Worm (Caenorhabditis elegans): Measurements from ENCODE around the gene F26G5.1.

The F26G5.1 gene

DNA sequence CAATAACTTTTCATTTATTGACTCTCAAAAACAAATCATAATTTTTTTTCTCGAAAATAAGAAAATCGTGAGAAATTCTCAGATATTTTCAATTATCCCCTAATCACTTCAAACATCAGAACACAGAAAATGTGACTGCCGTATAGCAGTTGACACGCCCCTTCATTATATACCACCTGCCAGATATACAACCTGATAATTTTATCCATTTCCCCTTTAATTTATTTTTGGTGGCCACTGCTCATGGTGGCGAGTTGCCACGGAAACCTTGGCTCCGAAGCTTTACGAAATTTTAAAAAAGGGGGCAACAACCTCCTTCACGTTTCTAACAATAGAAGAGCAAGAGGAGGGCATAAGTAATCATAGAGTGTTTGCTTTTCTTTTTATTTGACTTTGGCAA lies 41.5 kb downstream of the F26G5.1 start:
- no peak for TF ChIP-seq unc-62 (GFP tag; optimal IDR thresholded peaks at IDR 0.05)

DNA sequence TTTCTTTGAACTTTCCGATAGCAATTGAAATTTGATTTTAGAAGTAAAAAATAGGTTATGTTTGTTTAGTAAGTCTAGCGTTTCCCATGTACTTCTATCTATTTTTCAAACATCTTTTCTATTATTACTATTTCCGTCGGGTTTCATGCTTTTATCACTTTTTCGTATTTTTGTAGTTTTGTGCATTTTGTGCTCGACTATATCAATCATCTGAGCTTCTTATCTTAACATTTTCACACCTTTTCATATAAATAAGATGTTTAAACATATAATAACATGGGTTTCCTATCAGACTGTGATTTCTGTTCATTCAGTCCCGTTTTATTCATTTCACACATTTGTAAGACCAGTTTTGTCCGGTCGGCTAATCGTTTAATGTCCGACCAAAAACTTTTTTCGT lies 42.8 kb downstream of the F26G5.1 start:
- no peak for TF ChIP-seq unc-62 (GFP tag; optimal IDR thresholded peaks at IDR 0.05)

DNA sequence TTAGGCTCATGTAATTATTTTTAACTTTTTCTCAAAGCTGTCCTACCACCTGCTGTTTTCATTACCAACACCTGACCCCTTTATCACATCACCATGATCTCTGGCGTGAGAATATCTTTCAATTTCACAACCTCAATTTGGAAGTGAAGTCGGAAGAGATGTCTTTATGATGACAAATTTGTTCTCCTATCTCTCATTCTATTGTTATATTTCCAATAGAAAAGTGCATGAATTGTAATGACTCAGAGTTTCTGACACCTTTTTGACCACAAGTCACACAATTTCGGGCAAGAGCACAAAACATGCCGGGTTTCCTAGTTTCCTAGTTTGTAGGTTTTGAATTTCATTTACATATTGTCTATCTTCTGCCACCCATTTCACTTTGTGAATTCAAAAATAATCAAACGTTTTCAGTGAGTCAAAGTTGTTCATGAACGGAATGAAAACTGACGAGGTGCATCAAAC lies 43.6 kb downstream of the F26G5.1 start, which contains the start of gene srr-4:
TSS of gene srr-4 (plus strand) at position 415 of the 465 bp plus-strand sequence.
- TF ChIP-seq unc-62 (GFP tag; optimal IDR thresholded peaks at IDR 0.05): no peak

DNA sequence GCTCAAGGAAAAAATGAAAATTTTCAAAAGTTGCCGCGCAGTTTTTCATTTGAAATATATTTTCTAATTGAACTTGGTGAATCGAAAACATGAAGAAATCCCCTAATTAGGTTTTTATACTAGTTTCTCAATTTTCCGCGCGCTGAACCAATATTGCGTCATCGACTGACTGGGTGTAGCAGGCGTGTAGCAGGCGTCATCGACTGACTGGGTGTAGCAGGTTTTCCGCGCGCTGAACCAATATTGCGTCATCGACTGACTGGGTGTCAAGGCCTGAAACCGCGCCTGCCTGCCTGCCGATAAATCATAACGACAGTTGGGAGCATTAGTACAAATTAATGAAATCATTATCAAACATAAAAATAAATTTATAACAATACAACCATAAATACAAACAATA lies 48.1 kb downstream of the F26G5.1 start:
- TF ChIP-seq unc-62 (GFP tag; optimal IDR thresholded peaks at IDR 0.05): no peak

DNA sequence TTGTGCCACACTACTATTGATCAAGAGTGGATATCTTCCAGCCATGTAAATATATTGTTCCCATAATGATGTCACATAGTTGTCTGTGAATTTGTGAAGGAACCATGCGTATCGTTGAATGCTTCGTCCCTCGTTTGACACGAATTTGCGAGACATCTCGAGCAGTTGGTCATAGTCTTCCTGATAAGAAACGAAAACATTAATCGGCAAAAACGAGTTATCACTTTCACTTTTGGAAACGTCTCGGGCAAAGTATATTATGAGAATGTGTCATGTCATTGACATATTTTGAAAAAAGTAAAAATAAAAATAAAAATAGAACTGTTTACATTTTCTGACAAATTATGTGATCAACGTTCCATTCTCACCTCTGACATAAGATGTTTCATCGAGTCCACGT lies 51.2 kb downstream of the F26G5.1 start:
- no peak for TF ChIP-seq unc-62 (GFP tag; optimal IDR thresholded peaks at IDR 0.05)
